Fruit fly (Drosophila melanogaster): ENCODE data around the gene CG43362.

Gene CG43362

dm6 chr2L:18305057-18305829, 14.0 kb upstream of the CG43362 start (continued):
- TF ChIP-seq ac (GFP tag; optimal IDR thresholded peaks at IDR 0.05) (peak; percentile 39), CG6254 (GFP tag; optimal IDR thresholded peaks at IDR 0.05) (peak; percentile 49), Xrp1 (GFP tag; IDR thresholded peaks at IDR 0.05) (peak; percentile 88), CG3726 (GFP tag; IDR thresholded peaks at IDR 0.05) (no peak; the same call in 2 of the 3 replicates), Bgb (GFP tag; IDR thresholded peaks at IDR 0.05; ENCODE audit: partially characterized antibody) (no peak), CG10431 (GFP tag; optimal IDR thresholded peaks at IDR 0.05) (peak; percentile 18), gcm (GFP tag; optimal IDR thresholded peaks at IDR 0.05) (peak; percentile 85), fd102C (GFP tag; optimal IDR thresholded peaks at IDR 0.05) (no peak), Hmx (GFP tag; optimal IDR thresholded peaks at IDR 0.05) (no peak), Chrac-16 (GFP tag; optimal IDR thresholded peaks at IDR 0.05) (peak; percentile 32), Optix (GFP tag; IDR thresholded peaks at IDR 0.05) (no peak), CG2116 (GFP tag; optimal IDR thresholded peaks at IDR 0.05) (peak; percentile 21), Hey (tag; optimal IDR thresholded peaks at IDR 0.05) (no peak), zen (tag; optimal IDR thresholded peaks at IDR 0.05) (peak; percentile 91), sqz (GFP tag; optimal IDR thresholded peaks at IDR 0.05) (peak; percentile 75), gem (tag; optimal IDR thresholded peaks at IDR 0.05) (peak; percentile 92), hkb (optimal IDR thresholded peaks at IDR 0.05) (no peak), hkb (GFP tag; IDR thresholded peaks at IDR 0.05) (no peak), kni (GFP tag; optimal IDR thresholded peaks at IDR 0.05) (peak; percentile 75), chif (GFP tag; optimal IDR thresholded peaks at IDR 0.05) (peak in 1 of 2 experiments; percentile 3), danr (GFP tag; IDR thresholded peaks at IDR 0.05) (no peak), CG10565 (GFP tag; optimal IDR thresholded peaks at IDR 0.05) (no peak), onecut (GFP tag; IDR thresholded peaks at IDR 0.05) (no peak), otp (GFP tag; IDR thresholded peaks at IDR 0.05) (no peak), eve (GFP tag; optimal IDR thresholded peaks at IDR 0.05) (no peak), HmgD (GFP tag; optimal IDR thresholded peaks at IDR 0.05) (no peak), CG11560 (tag; IDR thresholded peaks at IDR 0.05) (no peak), CG12744 (GFP tag; optimal IDR thresholded peaks at IDR 0.05) (no peak), Awh (GFP tag; IDR thresholded peaks at IDR 0.05) (no peak), CG17359 (tag; optimal IDR thresholded peaks at IDR 0.05) (peak; percentile 61), slp2 (GFP tag; optimal IDR thresholded peaks at IDR 0.05) (no peak), CG6683 (GFP tag; optimal IDR thresholded peaks at IDR 0.05) (no peak), CG10462 (GFP tag; optimal IDR thresholded peaks at IDR 0.05) (peak; percentile 32), crol (GFP tag; IDR thresholded peaks at IDR 0.05) (no peak), twi (tag; optimal IDR thresholded peaks at IDR 0.05) (peak; percentile 28), dmrt11E (tag; optimal IDR thresholded peaks at IDR 0.05) (peak; percentile 98), CG32767 (GFP tag; IDR thresholded peaks at IDR 0.05) (no peak; the same call in 1 of the 2 replicates), CG4424 (GFP tag; optimal IDR thresholded peaks at IDR 0.05) (peak; percentile 65), Nf-YA (GFP tag; IDR thresholded peaks at IDR 0.05) (no peak), grau (tag; optimal IDR thresholded peaks at IDR 0.05) (peak; percentile 65), slou (GFP tag; optimal IDR thresholded peaks at IDR 0.05) (no peak), ttk (GFP tag; IDR thresholded peaks at IDR 0.05) (no peak), nom (GFP tag; optimal IDR thresholded peaks at IDR 0.05) (no peak), ham (GFP tag; IDR thresholded peaks at IDR 0.05) (no peak), CG10209 (GFP tag; optimal IDR thresholded peaks at IDR 0.05) (peak; percentile 75), Sox102F (GFP tag; optimal IDR thresholded peaks at IDR 0.05) (peak; percentile 73), CG1602 (GFP tag; optimal IDR thresholded peaks at IDR 0.05) (peak; percentile 66), lilli (GFP tag; optimal IDR thresholded peaks at IDR 0.05) (no peak), lbe (GFP tag; optimal IDR thresholded peaks at IDR 0.05) (no peak), CG8089 (GFP tag; optimal IDR thresholded peaks at IDR 0.05) (no peak)
